Fruit fly (Drosophila melanogaster) whole organism, prepupa: ENCODE measurements around the gene Mesh1.

Source experiments
- Blimp-1 ChIP-seq: fragments of 200-800 bp; sonication (Bioruptor generic); optimal IDR thresholded peaks from 3 replicates; lab custom pipeline; 2017; ENCODE audit warnings: missing biosample characterization, missing genetic modification characterization, mild to moderate bottlenecking, moderate library complexity, missing genetic modification reagents
- CG10631 ChIP-seq: fragments of 200-800 bp; sonication (Bioruptor generic); optimal IDR thresholded peaks from 2 replicates; lab custom pipeline; 2016; ENCODE audit warnings: missing biosample characterization, missing genetic modification characterization
- CG11294 ChIP-seq: fragments of 200-800 bp; sonication (Bioruptor generic); IDR thresholded peaks from 2 replicates; pipeline ENCODE4 v1.3.6; 2022; ENCODE audit warnings: missing biosample characterization, missing genetic modification characterization
- CG11762 ChIP-seq: fragments of 200-800 bp; sonication (Bioruptor generic); optimal IDR thresholded peaks from 3 replicates; lab custom pipeline; 2016; ENCODE audit warnings: missing biosample characterization, missing genetic modification characterization; ENCODE audit not compliant: insufficient read depth
- CG1621 ChIP-seq: fragments of 200-800 bp; sonication (Bioruptor generic); optimal IDR thresholded peaks from 3 replicates; lab custom pipeline; 2018; ENCODE audit warnings: missing biosample characterization, mild to moderate bottlenecking, missing genetic modification characterization
- CG31627 ChIP-seq: fragments of 200-800 bp; sonication (Bioruptor generic); optimal IDR thresholded peaks from 3 replicates; lab custom pipeline; 2016; ENCODE audit warnings: missing biosample characterization, missing genetic modification characterization
- CG32006 ChIP-seq: fragments of 200-800 bp; sonication (Bioruptor generic); optimal IDR thresholded peaks from 3 replicates; lab custom pipeline; 2017; ENCODE audit warnings: missing biosample characterization, mild to moderate bottlenecking, missing genetic modification characterization
- CG4318 ChIP-seq: fragments of 200-800 bp; sonication (Bioruptor generic); optimal IDR thresholded peaks from 3 replicates; lab custom pipeline; 2017; ENCODE audit warnings: missing biosample characterization, mild to moderate bottlenecking, missing genetic modification characterization
- CG6163 ChIP-seq: fragments of 200-800 bp; sonication (Bioruptor generic); IDR thresholded peaks from 3 replicates; pipeline ENCODE4 v1.3.6; 2022; ENCODE audit warnings: missing biosample characterization, missing genetic modification characterization
- CG7368 ChIP-seq: fragments of 200-800 bp; sonication (Bioruptor generic); optimal IDR thresholded peaks from 3 replicates; lab custom pipeline; 2016; ENCODE audit warnings: missing biosample characterization, missing genetic modification characterization
- CG8119 ChIP-seq: fragments of 200-800 bp; sonication (Bioruptor generic); IDR thresholded peaks from 3 replicates; pipeline ENCODE4 v1.3.6; 2022; ENCODE audit warnings: missing biosample characterization, missing genetic modification characterization
- CG8319 ChIP-seq: fragments of 200-800 bp; sonication (Bioruptor generic); optimal IDR thresholded peaks from 3 replicates; lab custom pipeline; 2016; ENCODE audit warnings: missing biosample characterization, missing genetic modification characterization
- CG9139 ChIP-seq: fragments of 200-800 bp; sonication (Bioruptor generic); optimal IDR thresholded peaks from 3 replicates; lab custom pipeline; 2017; ENCODE audit warnings: missing biosample characterization, mild to moderate bottlenecking, missing genetic modification characterization
- Eip75B ChIP-seq: fragments of 200-800 bp; sonication (Bioruptor generic); optimal IDR thresholded peaks from 3 replicates; lab custom pipeline; 2016; ENCODE audit warnings: missing biosample characterization, missing genetic modification characterization
- Eip78C ChIP-seq: fragments of 200-800 bp; sonication (Bioruptor generic); peaks from one replicate; lab custom pipeline; 2016; ENCODE audit warnings: missing biosample characterization, missing genetic modification characterization
- Eip93F ChIP-seq: fragments of 200-800 bp; sonication (Bioruptor generic); optimal IDR thresholded peaks from 2 replicates; lab custom pipeline; 2016; ENCODE audit warnings: missing biosample characterization, mild to moderate bottlenecking, missing genetic modification characterization
- Ets21C ChIP-seq: fragments of 200-800 bp; sonication (Bioruptor generic); optimal IDR thresholded peaks from 3 replicates; lab custom pipeline; 2016; ENCODE audit warnings: missing biosample characterization, missing genetic modification characterization
- Ets96B ChIP-seq: fragments of 200-800 bp; optimal IDR thresholded peaks from 2 replicates; lab custom pipeline; 2019; ENCODE audit warnings: missing biosample characterization, mild to moderate bottlenecking, missing genetic modification characterization, moderate library complexity
- Gug ChIP-seq: fragments of 200-800 bp; sonication (Bioruptor generic); IDR thresholded peaks from 2 replicates; pipeline ENCODE4 v1.3.6; 2022; ENCODE audit warnings: missing biosample characterization, missing genetic modification characterization
- Hr38 ChIP-seq: sonication (Bioruptor generic); optimal IDR thresholded peaks from 2 replicates; lab custom pipeline; 2016; ENCODE audit warnings: missing biosample characterization, missing genetic modification characterization
- Hr39 ChIP-seq: fragments of 200-800 bp; sonication (Bioruptor generic); optimal IDR thresholded peaks from 2 replicates; lab custom pipeline; 2016; ENCODE audit warnings: missing biosample characterization, missing genetic modification characterization
- Hr4 ChIP-seq: fragments of 200-800 bp; sonication (Bioruptor generic); optimal IDR thresholded peaks from 3 replicates; lab custom pipeline; 2016; ENCODE audit warnings: missing biosample characterization, missing genetic modification characterization
- Lpt ChIP-seq: fragments of 200-800 bp; sonication (Bioruptor generic); optimal IDR thresholded peaks from 3 replicates; lab custom pipeline; 2016; ENCODE audit warnings: missing biosample characterization, missing genetic modification characterization
- Smox ChIP-seq: fragments of 200-800 bp; sonication (Bioruptor generic); optimal IDR thresholded peaks from 3 replicates; lab custom pipeline; 2016; ENCODE audit warnings: missing biosample characterization, missing genetic modification characterization
- Sox102F ChIP-seq: fragments of 200-800 bp; sonication (Bioruptor generic); optimal IDR thresholded peaks from 2 replicates; lab custom pipeline; 2016; ENCODE audit warnings: missing biosample characterization, mild to moderate bottlenecking, missing genetic modification characterization
- Sox15 ChIP-seq: fragments of 200-800 bp; sonication (Bioruptor generic); optimal IDR thresholded peaks from 3 replicates; lab custom pipeline; 2016; ENCODE audit warnings: missing biosample characterization, missing genetic modification characterization
- achi ChIP-seq: fragments of 200-800 bp; sonication (Bioruptor generic); optimal IDR thresholded peaks from 3 replicates; lab custom pipeline; 2016; ENCODE audit warnings: missing biosample characterization, missing genetic modification characterization
- acj6 ChIP-seq: fragments of 200-800 bp; sonication (Bioruptor generic); optimal IDR thresholded peaks from 3 replicates; lab custom pipeline; 2016; ENCODE audit warnings: missing biosample characterization, missing genetic modification characterization
- dsx ChIP-seq: fragments of 200-800 bp; optimal IDR thresholded peaks from 3 replicates; lab custom pipeline; 2019; ENCODE audit warnings: missing biosample characterization, mild to moderate bottlenecking, missing genetic modification characterization, moderate library complexity; ENCODE audit not compliant: poor library complexity, severe bottlenecking
- eg ChIP-seq: fragments of 200-800 bp; sonication (Bioruptor generic); IDR thresholded peaks from 3 replicates; pipeline ENCODE4 v1.3.6; 2022; ENCODE audit warnings: missing biosample characterization, missing genetic modification characterization
- esn ChIP-seq: fragments of 200-800 bp; sonication (Bioruptor generic); optimal IDR thresholded peaks from 2 replicates; lab custom pipeline; 2016; ENCODE audit warnings: missing biosample characterization, mild to moderate bottlenecking, missing genetic modification characterization, moderate library complexity
- fd59A ChIP-seq: fragments of 200-800 bp; sonication (Bioruptor generic); optimal IDR thresholded peaks from 2 replicates; lab custom pipeline; 2017; ENCODE audit warnings: missing biosample characterization, mild to moderate bottlenecking, missing genetic modification characterization, missing genetic modification reagents
- fd85E ChIP-seq: fragments of 200-800 bp; sonication (Bioruptor generic); optimal IDR thresholded peaks from 3 replicates; lab custom pipeline; 2016; ENCODE audit warnings: missing biosample characterization, missing genetic modification characterization
- fkh ChIP-seq: fragments of 200-800 bp; sonication (Bioruptor generic); optimal IDR thresholded peaks from 3 replicates; lab custom pipeline; 2017; ENCODE audit warnings: missing biosample characterization, mild to moderate bottlenecking, missing genetic modification characterization, moderate library complexity
- lz ChIP-seq: fragments of 200-800 bp; sonication (Bioruptor generic); optimal IDR thresholded peaks from 3 replicates; lab custom pipeline; 2016; ENCODE audit warnings: missing biosample characterization, missing genetic modification characterization
- net ChIP-seq: fragments of 200-800 bp; sonication (Bioruptor generic); optimal IDR thresholded peaks from 3 replicates; lab custom pipeline; 2016; ENCODE audit warnings: missing biosample characterization, missing genetic modification characterization
- salr ChIP-seq, 2 experiments: fragments of 200-800 bp; sonication (Bioruptor generic); optimal IDR thresholded peaks; 3 replicates each; lab custom pipeline; 2016 to 2018; ENCODE audit warnings: missing biosample characterization in 2 of 2, missing genetic modification characterization in 2 of 2, mild to moderate bottlenecking in 1 of 2
- spab ChIP-seq: fragments of 200-800 bp; sonication (Bioruptor generic); optimal IDR thresholded peaks from 2 replicates; lab custom pipeline; 2017; ENCODE audit warnings: missing biosample characterization, mild to moderate bottlenecking, missing genetic modification characterization, missing genetic modification reagents
- ss ChIP-seq, 2 experiments: fragments of 200-800 bp; sonication (Bioruptor generic); optimal IDR thresholded peaks; 2 replicates in 1 of 2; 3 replicates in 1 of 2; lab custom pipeline; 2017 to 2018; ENCODE audit warnings: mild to moderate bottlenecking in 2 of 2, missing biosample characterization in 2 of 2, missing genetic modification characterization in 2 of 2, moderate library complexity in 1 of 2
- svp ChIP-seq: fragments of 200-800 bp; sonication (Bioruptor generic); peaks from one replicate; lab custom pipeline; 2016; ENCODE audit warnings: missing biosample characterization, missing genetic modification characterization
- topi ChIP-seq: fragments of 200-800 bp; sonication (Bioruptor generic); optimal IDR thresholded peaks from 3 replicates; lab custom pipeline; 2016; ENCODE audit warnings: missing biosample characterization, missing genetic modification characterization
- vri ChIP-seq: fragments of 200-800 bp; sonication (Bioruptor generic); optimal IDR thresholded peaks from 3 replicates; lab custom pipeline; 2016; ENCODE audit warnings: missing biosample characterization, mild to moderate bottlenecking, missing genetic modification characterization

Mesh1 gene

DNA sequence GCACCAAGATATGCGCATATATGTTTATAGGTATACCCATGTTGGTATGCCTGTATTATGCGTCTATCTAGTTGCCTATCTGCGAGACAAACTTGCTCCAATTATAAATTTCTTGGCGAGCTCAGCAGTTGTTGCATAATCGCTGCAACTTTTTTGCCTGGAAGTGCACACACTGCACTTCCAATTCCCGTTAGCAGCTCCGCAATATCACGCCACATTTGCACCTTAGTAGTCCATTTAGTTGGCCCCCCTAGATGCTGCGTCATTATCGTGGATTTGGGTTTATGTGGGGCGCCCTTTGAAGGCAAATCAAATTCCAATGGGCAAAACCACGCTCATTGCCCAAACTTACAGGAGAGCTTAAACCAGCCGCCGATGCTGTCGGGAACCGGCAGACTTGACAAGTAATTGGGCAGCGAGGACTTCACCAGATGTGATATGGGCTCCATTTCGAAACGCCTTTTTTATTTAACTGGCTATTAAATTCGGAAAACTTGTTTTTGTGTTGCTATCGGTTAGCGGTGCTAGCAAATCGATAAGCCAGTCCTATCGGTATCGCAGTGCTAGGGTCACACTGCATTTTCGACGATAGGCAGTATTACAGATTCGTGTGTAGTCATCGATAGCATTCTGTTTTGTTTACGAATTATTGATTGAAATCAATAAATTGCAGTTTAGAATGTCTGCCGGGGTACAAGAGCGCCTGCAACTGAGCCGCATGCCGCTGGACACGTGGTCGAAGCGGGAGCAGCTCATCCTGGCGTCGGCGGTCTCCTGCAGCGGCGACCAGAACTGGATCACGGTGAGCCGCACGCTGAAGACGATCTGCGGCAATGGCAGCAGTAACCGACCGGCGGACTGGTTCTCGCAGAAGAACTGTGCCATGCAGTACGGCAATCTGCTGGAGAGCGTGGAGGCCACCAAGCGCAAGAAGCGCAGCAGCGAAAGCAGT, 20.8 kb upstream of the Mesh1 start, which contains the start of the genes Cisd2 and Brd8 (continued):
- no peak for TF ChIP-seq salr (GFP tag; optimal IDR thresholded peaks at IDR 0.05; lab: Kevin White, UChicago)
- peak; percentile 6 for TF ChIP-seq esn (GFP tag; lab: Kevin White, UChicago)
- peak; percentile 44 for TF ChIP-seq fkh
- no peak for TF ChIP-seq net (GFP tag; lab: Kevin White, UChicago)

DNA sequence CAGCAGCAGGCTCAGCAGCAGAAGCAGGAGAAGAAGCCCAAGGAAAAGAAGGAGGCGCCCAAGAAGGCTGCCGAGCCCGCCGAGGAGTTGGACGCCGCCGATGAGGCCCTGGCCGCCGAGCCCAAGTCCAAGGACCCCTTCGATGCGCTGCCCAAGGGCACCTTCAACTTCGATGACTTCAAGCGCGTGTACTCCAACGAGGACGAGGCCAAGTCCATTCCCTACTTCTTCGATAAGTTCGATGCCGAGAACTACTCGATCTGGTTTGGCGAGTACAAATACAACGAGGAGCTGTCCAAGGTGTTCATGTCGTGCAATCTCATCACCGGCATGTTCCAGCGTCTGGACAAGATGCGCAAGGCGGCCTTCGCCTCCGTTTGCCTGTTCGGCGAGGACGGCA, 18.8 kb upstream of the Mesh1 start:
- TF ChIP-seq eg (no peak), fd85E (GFP tag; lab: Kevin White, UChicago) (no peak), esn (GFP tag; lab: Kevin White, UChicago) (no peak), CG4318 (GFP tag; lab: Kevin White, UChicago) (no peak), CG7368 (no peak), svp (GFP tag; lab: Kevin White, UChicago) (no peak), spab (GFP tag; lab: Kevin White, UChicago) (no peak), Blimp-1 (GFP tag; lab: Kevin White, UChicago) (no peak), CG8319 (GFP tag; lab: Kevin White, UChicago) (no peak), CG10631 (GFP tag; lab: Kevin White, UChicago) (no peak)
- TF ChIP-seq, all 60 proteins: peak for 0

DNA sequence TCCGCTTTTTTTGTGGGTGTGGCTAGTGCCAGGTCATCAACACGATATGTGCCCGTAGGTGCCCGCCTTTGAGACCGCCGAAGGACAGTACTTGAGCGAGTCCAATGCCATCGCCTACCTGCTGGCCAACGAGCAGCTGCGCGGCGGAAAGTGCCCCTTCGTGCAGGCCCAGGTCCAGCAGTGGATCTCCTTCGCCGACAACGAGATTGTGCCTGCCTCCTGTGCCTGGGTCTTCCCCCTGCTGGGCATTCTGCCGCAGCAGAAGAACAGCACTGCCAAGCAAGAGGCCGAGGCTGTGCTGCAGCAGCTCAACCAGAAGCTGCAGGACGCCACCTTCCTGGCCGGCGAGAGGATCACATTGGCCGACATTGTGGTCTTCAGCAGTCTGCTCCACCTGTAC, 18.3 kb upstream of the Mesh1 start:
- no peak for TF ChIP-seq Smox (GFP tag; lab: Kevin White, UChicago)
- no peak for TF ChIP-seq CG1621
- no peak for TF ChIP-seq CG9139 (GFP tag; lab: Kevin White, UChicago)
- TF ChIP-seq achi (GFP tag; lab: Kevin White, UChicago) = no peak
- no peak for TF ChIP-seq spab (GFP tag; lab: Kevin White, UChicago)
- TF ChIP-seq Blimp-1 (GFP tag; lab: Kevin White, UChicago) = no peak
- no peak for TF ChIP-seq Sox102F (GFP tag; lab: Kevin White, UChicago)
- TF ChIP-seq fkh = no peak
- TF ChIP-seq Gug = no peak
- no peak for TF ChIP-seq CG32006 (GFP tag; lab: Kevin White, UChicago)
- TF ChIP-seq Ets21C (GFP tag; lab: Kevin White, UChicago) = no peak
- no peak for TF ChIP-seq acj6 (GFP tag; lab: Kevin White, UChicago)
- TF ChIP-seq Hr38 (GFP tag; lab: Kevin White, UChicago) = no peak
- TF ChIP-seq fd59A = no peak

DNA sequence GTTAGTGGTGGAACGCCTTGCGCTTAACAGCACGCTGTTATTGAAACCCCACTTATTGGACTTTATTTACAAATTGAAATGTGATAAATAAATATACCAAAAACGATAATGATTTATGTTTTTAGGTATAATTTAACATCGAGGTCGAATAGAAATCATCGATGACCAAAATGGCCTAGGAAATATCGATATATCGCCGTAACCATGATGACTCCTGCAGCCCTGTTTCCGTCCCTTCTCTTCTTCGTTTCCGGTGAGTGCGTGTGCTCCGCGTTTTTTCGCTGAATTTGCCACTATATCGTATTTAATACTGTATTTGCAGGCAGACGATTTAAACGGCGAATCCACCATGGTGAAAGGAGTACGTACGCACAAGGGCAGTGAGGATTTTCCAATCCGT, 17.6 kb upstream of the Mesh1 start, which contains the start of gene eEF1gamma:
Gene eEF1gamma (plus strand): TSS at position 225 of the 400 bp plus-strand sequence.
- TF ChIP-seq CG10631 (GFP tag; lab: Kevin White, UChicago) = no peak
- peak; percentile 87 for TF ChIP-seq CG7368
- TF ChIP-seq Ets96B (tag; lab: Kevin White, UChicago) = peak; percentile 65
- TF ChIP-seq fd85E (GFP tag; lab: Kevin White, UChicago) = peak; percentile 86
- TF ChIP-seq salr (GFP tag; optimal IDR thresholded peaks at IDR 0.05; lab: Kevin White, UChicago) = peak in 1 of 2 experiments; percentile 94
- peak; percentile 61 for TF ChIP-seq Lpt (GFP tag; lab: Kevin White, UChicago)
- TF ChIP-seq CG11294 (GFP tag; lab: Robert Waterston, UW) = peak; percentile 54; the same call in 1 of the 2 replicates
- TF ChIP-seq eg = peak; percentile 93
- peak; percentile 87 for TF ChIP-seq Hr39 (GFP tag; lab: Kevin White, UChicago)
- peak; percentile 75 for TF ChIP-seq Hr4 (GFP tag; lab: Kevin White, UChicago)
- no peak for TF ChIP-seq achi (GFP tag; lab: Kevin White, UChicago)
- peak; percentile 94 for TF ChIP-seq lz
- peak; percentile 96 for TF ChIP-seq CG6163 (GFP tag; lab: Robert Waterston, UW)
- TF ChIP-seq Gug = peak; percentile 58
- TF ChIP-seq Eip78C (GFP tag; lab: Kevin White, UChicago) = peak; percentile 97
- TF ChIP-seq CG11762 (GFP tag; lab: Kevin White, UChicago) = peak; percentile 88
- TF ChIP-seq topi = peak; percentile 93
- peak; percentile 91 for TF ChIP-seq acj6 (GFP tag; lab: Kevin White, UChicago)
- TF ChIP-seq Eip75B (GFP tag; lab: Kevin White, UChicago) = peak; percentile 93
- peak; percentile 71 for TF ChIP-seq CG32006 (GFP tag; lab: Kevin White, UChicago)
- TF ChIP-seq CG8119 (GFP tag; lab: Robert Waterston, UW) = peak; percentile 49; the same call in 2 of the 3 replicates
- peak; percentile 66 for TF ChIP-seq Sox15
- peak; percentile 66 for TF ChIP-seq dsx (GFP tag; lab: Kevin White, UChicago)
- peak; percentile 82 to 94 for TF ChIP-seq ss (GFP tag; optimal IDR thresholded peaks at IDR 0.05; lab: Kevin White, UChicago)
- TF ChIP-seq Eip93F (GFP tag; lab: Kevin White, UChicago) = no peak
- peak; percentile 86 for TF ChIP-seq Blimp-1 (GFP tag; lab: Kevin White, UChicago)
- TF ChIP-seq CG31627 (GFP tag; lab: Kevin White, UChicago) = peak; percentile 91
- peak; percentile 91 for TF ChIP-seq vri (GFP tag; lab: Kevin White, UChicago)
- TF ChIP-seq Ets21C (GFP tag; lab: Kevin White, UChicago) = peak; percentile 76
